Worm (Caenorhabditis elegans): ENCODE results near the gene K11H12.3.

K11H12.3 gene

DNA sequence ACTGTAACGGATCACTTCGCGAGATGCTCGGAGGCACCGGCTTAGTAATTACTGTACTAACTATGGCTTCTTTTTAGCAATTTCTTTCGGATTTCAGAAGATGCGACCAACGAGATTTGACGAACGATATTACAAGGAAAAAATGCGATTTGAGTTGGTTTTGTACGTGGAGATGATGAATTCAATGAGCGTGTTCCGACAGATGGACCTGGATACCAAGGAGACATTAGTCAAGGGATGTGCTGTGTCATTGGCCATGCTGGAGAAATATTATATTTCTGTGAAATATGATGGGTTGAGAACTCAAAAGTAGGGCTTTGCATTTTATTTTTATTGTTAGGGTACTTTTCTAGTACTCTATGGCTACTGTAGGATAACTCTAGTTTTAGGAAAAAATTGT lies 42.7 kb downstream of the K11H12.3 start:
- TF ChIP-seq K09A11.1 (tag; optimal IDR thresholded peaks at IDR 0.05; ENCODE audit: insufficient read depth) (no peak), F13H6.1 (tag; optimal IDR thresholded peaks at IDR 0.05) (no peak), fax-1 (tag; optimal IDR thresholded peaks at IDR 0.05) (no peak), ceh-48 (tag; optimal IDR thresholded peaks at IDR 0.05) (no peak), npax-4 (tag; optimal IDR thresholded peaks at IDR 0.05) (no peak), ceh-9 (tag; optimal IDR thresholded peaks at IDR 0.05) (no peak), hlh-15 (tag; optimal IDR thresholded peaks at IDR 0.05) (no peak), C08G9.2 (tag; optimal IDR thresholded peaks at IDR 0.05) (no peak), pat-9 (tag; optimal IDR thresholded peaks at IDR 0.05) (no peak), odd-2 (tag; optimal IDR thresholded peaks at IDR 0.05) (no peak), hlh-6 (tag; optimal IDR thresholded peaks at IDR 0.05) (no peak), ceh-6 (GFP tag; optimal IDR thresholded peaks at IDR 0.05) (no peak), pha-4 (tag; optimal IDR thresholded peaks at IDR 0.05) (no peak), fkh-10 (GFP tag; optimal IDR thresholded peaks at IDR 0.05) (no peak), unc-3 (GFP tag; conservative IDR thresholded peaks at IDR 0.05) (no peak), unc-3 (tag; optimal IDR thresholded peaks at IDR 0.05) (no peak), tbx-7 (tag; optimal IDR thresholded peaks at IDR 0.05) (no peak), lin-11 (tag; optimal IDR thresholded peaks at IDR 0.05) (no peak)

DNA sequence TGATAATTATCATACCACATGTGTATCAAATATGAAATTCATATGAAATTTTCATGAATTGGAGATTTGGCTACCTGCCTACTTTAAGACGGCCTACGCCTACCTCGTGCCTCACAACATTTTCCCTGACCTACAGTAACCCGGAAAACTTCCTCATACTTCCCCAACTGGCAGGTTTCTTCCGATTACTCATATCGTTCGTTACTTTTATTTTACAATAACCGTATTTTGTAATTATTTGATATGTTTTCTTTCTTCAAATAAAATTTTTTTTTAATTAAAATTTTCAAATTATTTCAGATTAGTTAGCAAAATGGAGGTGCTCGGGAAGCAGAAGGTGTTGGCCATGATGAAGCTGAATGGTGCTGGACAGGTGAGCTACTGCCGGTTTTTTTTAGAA lies 46.0 kb downstream of the K11H12.3 start, which contains the start of gene nhr-76:
Gene nhr-76, plus strand, starts transcription at position 301 of the 400 bp plus-strand sequence.
- TF ChIP-seq elt-4 (tag; optimal IDR thresholded peaks at IDR 0.05) = no peak
- no peak for TF ChIP-seq hlh-6 (tag; optimal IDR thresholded peaks at IDR 0.05)
- TF ChIP-seq sox-2 (GFP tag; IDR thresholded peaks at IDR 0.05) = no peak
- TF ChIP-seq pat-9 (tag; optimal IDR thresholded peaks at IDR 0.05) = no peak
- no peak for TF ChIP-seq elt-2 (tag; optimal IDR thresholded peaks at IDR 0.05)
- TF ChIP-seq pax-1 (tag; optimal IDR thresholded peaks at IDR 0.05) = no peak
- TF ChIP-seq fkh-10 (GFP tag; optimal IDR thresholded peaks at IDR 0.05) = no peak
- TF ChIP-seq tbx-7 (tag; optimal IDR thresholded peaks at IDR 0.05) = no peak
- no peak for TF ChIP-seq hlh-15 (tag; optimal IDR thresholded peaks at IDR 0.05)
- no peak for TF ChIP-seq ceh-45 (GFP tag; IDR thresholded peaks at IDR 0.05)
- no peak for TF ChIP-seq hlh-8 (tag; optimal IDR thresholded peaks at IDR 0.05)
- no peak for TF ChIP-seq ceh-6 (GFP tag; optimal IDR thresholded peaks at IDR 0.05)
- no peak for TF ChIP-seq unc-42 (tag; optimal IDR thresholded peaks at IDR 0.05)
- TF ChIP-seq sox-4 (tag; optimal IDR thresholded peaks at IDR 0.05) = no peak

DNA sequence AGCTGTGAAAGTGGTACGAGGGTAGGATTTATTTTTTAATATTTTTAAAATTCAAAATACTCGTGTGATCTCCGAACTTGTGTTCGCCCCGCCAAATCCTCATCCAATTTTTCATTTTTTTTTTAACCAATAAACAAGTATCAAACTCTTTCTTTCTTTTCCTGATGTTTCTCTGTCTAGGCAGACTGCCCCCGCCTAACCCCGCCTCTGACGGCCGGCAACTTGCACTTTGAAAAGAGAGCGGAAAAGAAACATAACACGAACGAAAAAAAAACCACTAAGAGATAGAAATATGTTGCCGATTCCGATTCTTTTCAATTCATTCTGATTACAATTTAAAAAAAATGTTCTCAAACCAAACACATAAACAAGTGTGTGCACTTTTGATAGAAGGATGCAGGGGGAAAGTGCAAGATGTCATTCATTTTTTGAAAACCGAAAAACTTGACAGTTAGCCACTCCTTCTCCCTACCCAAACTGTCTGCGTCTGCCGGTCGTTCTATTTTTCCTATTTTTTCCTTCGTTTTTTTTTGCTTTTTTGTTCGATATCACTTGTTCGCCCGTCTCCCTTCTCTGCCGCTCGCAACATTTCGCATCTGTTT lies 47.2 kb downstream of the K11H12.3 start:
- no peak for TF ChIP-seq hlh-6 (tag; optimal IDR thresholded peaks at IDR 0.05)
- TF ChIP-seq mec-3 (tag; optimal IDR thresholded peaks at IDR 0.05; ENCODE audit: borderline replicate concordance) = no peak
- TF ChIP-seq ceh-48 (tag; optimal IDR thresholded peaks at IDR 0.05) = no peak
- TF ChIP-seq hlh-30 (tag; optimal IDR thresholded peaks at IDR 0.05; ENCODE audit: insufficient read depth) = no peak
- no peak for TF ChIP-seq madf-2 (tag; optimal IDR thresholded peaks at IDR 0.05)
- TF ChIP-seq odd-2 (tag; optimal IDR thresholded peaks at IDR 0.05) = no peak
- TF ChIP-seq Y22D7AL.16 (tag; optimal IDR thresholded peaks at IDR 0.05) = no peak
- no peak for TF ChIP-seq dmd-4 (tag; optimal IDR thresholded peaks at IDR 0.05; ENCODE audit: borderline replicate concordance)
- TF ChIP-seq sox-4 (tag; optimal IDR thresholded peaks at IDR 0.05) = no peak
- TF ChIP-seq ztf-16 (tag; optimal IDR thresholded peaks at IDR 0.05) = no peak
- TF ChIP-seq ceh-18 (tag; optimal IDR thresholded peaks at IDR 0.05) = no peak
- no peak for TF ChIP-seq hlh-15 (tag; optimal IDR thresholded peaks at IDR 0.05)
- no peak for TF ChIP-seq ceh-2 (tag; optimal IDR thresholded peaks at IDR 0.05)
- TF ChIP-seq zip-5 (tag; optimal IDR thresholded peaks at IDR 0.05) = no peak

DNA sequence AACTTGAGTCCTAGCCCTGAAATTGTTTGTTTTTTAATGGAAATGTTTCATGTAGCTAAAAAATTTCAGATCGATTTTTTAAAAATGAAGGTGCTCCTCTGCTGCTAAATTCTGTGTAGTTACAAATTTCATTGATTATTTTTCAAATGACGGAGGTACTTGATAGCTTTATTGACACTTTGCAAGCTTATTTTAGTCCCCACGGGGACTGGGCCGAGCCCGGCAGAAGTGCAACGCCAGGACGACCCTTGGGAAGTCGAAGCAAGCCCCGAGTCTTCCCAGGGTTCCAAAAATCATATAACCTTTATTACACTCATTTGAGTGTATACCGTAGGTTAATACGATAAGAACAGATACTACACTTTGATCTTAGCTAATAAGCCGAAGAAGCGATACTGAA lies 49.4 kb downstream of the K11H12.3 start:
- TF ChIP-seq unc-86 (tag; optimal IDR thresholded peaks at IDR 0.05) (no peak), ceh-24 (tag; optimal IDR thresholded peaks at IDR 0.05) (no peak), ceh-6 (GFP tag; optimal IDR thresholded peaks at IDR 0.05) (no peak), eyg-1 (tag; optimal IDR thresholded peaks at IDR 0.05) (no peak), ceh-14 (tag; optimal IDR thresholded peaks at IDR 0.05) (no peak)
